Fruit fly (Drosophila melanogaster) whole organism, embryonic: ENCODE measurements around the gene firl.

Experiments used
- Adf1 ChIP-seq: fragments of 200-800 bp; sonication (Bioruptor generic); IDR thresholded peaks from 2 replicates; pipeline ENCODE4 v1.3.6; 2022; ENCODE audit warnings: missing biosample characterization, missing genetic modification characterization
- Asciz ChIP-seq: fragments of 200-800 bp; sonication (Bioruptor generic); optimal IDR thresholded peaks from 2 replicates; lab custom pipeline; 2017; ENCODE audit warnings: missing biosample characterization, mild to moderate bottlenecking, missing genetic modification characterization, missing genetic modification reagents
- Atf6 ChIP-seq: fragments of 200-800 bp; sonication (Bioruptor generic); IDR thresholded peaks from 2 replicates; pipeline ENCODE4 v1.3.6; 2022; ENCODE audit warnings: missing biosample characterization, missing genetic modification characterization
- CG1024 ChIP-seq: fragments of 200-800 bp; sonication (Bioruptor generic); IDR thresholded peaks from 2 replicates; pipeline ENCODE4 v1.3.6; 2022; ENCODE audit warnings: missing biosample characterization, missing genetic modification characterization
- CG10274 ChIP-seq: fragments of 200-800 bp; sonication (Bioruptor generic); optimal IDR thresholded peaks from 3 replicates; lab custom pipeline; 2017; ENCODE audit warnings: missing biosample characterization, mild to moderate bottlenecking, missing genetic modification characterization
- CG10321 ChIP-seq: fragments of 200-800 bp; sonication (Bioruptor generic); IDR thresholded peaks from 2 replicates; pipeline ENCODE4 v1.3.6; 2022; ENCODE audit warnings: missing biosample characterization, missing genetic modification characterization
- CG11456 ChIP-seq: fragments of 200-800 bp; sonication (Bioruptor generic); IDR thresholded peaks from 3 replicates; pipeline ENCODE4 v1.3.6; 2022; ENCODE audit warnings: missing biosample characterization, missing genetic modification characterization
- CG11504 ChIP-seq: fragments of 200-800 bp; sonication (Bioruptor generic); optimal IDR thresholded peaks from 3 replicates; lab custom pipeline; 2019; ENCODE audit warnings: missing biosample characterization, mild to moderate bottlenecking, missing genetic modification characterization, moderate library complexity
- CG13123 ChIP-seq: fragments of 200-800 bp; sonication (Bioruptor generic); optimal IDR thresholded peaks from 2 replicates; lab custom pipeline; 2016; ENCODE audit warnings: missing biosample characterization, missing genetic modification characterization
- CG14667 ChIP-seq: fragments of 200-800 bp; sonication (Bioruptor generic); IDR thresholded peaks from 2 replicates; pipeline ENCODE4 v1.3.6; 2022; ENCODE audit warnings: missing biosample characterization, missing genetic modification characterization
- CG16813 ChIP-seq: fragments of 200-800 bp; sonication (Bioruptor generic); IDR thresholded peaks from 3 replicates; pipeline ENCODE4 v1.3.6; 2022; ENCODE audit warnings: missing biosample characterization, missing genetic modification characterization; ENCODE audit not compliant: partially characterized antibody
- CG16815 ChIP-seq: fragments of 200-800 bp; sonication (Bioruptor generic); optimal IDR thresholded peaks from 3 replicates; lab custom pipeline; 2017; ENCODE audit warnings: missing biosample characterization, mild to moderate bottlenecking, missing genetic modification characterization
- CG17361 ChIP-seq: fragments of 200-800 bp; sonication (Bioruptor generic); IDR thresholded peaks from 3 replicates; pipeline ENCODE4 v1.3.6; 2022; ENCODE audit warnings: missing biosample characterization, missing genetic modification characterization
- CG30431 ChIP-seq: fragments of 200-800 bp; sonication (Bioruptor generic); optimal IDR thresholded peaks from 2 replicates; lab custom pipeline; 2017; ENCODE audit warnings: missing biosample characterization, missing genetic modification characterization
- CG34376 ChIP-seq: fragments of 200-800 bp; sonication (Bioruptor generic); optimal IDR thresholded peaks from 2 replicates; lab custom pipeline; 2018; ENCODE audit warnings: missing biosample characterization, mild to moderate bottlenecking, missing genetic modification characterization
- CG3726 ChIP-seq: fragments of 200-800 bp; sonication (Bioruptor generic); IDR thresholded peaks from 3 replicates; pipeline ENCODE4, ENCODE4 v1.3.6; 2022; ENCODE audit warnings: missing biosample characterization, missing genetic modification characterization
- CG4404 ChIP-seq: fragments of 200-800 bp; sonication (Bioruptor generic); IDR thresholded peaks from 2 replicates; pipeline ENCODE4 v1.3.6; 2022; ENCODE audit warnings: missing biosample characterization, missing genetic modification characterization
- CG4424 ChIP-seq: fragments of 200-800 bp; sonication (Bioruptor generic); optimal IDR thresholded peaks from 3 replicates; lab custom pipeline; 2016; ENCODE audit warnings: missing biosample characterization, missing genetic modification characterization
- CG4854 ChIP-seq: fragments of 200-800 bp; sonication (Bioruptor generic); optimal IDR thresholded peaks from 2 replicates; lab custom pipeline; 2016; ENCODE audit warnings: missing biosample characterization, missing genetic modification characterization, inconsistent platforms
- CG6765 ChIP-seq: fragments of 200-800 bp; sonication (Bioruptor generic); optimal IDR thresholded peaks from 3 replicates; lab custom pipeline; 2017; ENCODE audit warnings: missing biosample characterization, mild to moderate bottlenecking, missing genetic modification characterization
- CG7271 ChIP-seq: fragments of 200-800 bp; sonication (Bioruptor generic); optimal IDR thresholded peaks from 2 replicates; lab custom pipeline; 2018; ENCODE audit warnings: missing biosample characterization, mild to moderate bottlenecking, missing genetic modification characterization, moderate library complexity
- CG9215 ChIP-seq: fragments of 200-800 bp; sonication (Bioruptor generic); IDR thresholded peaks from 2 replicates; pipeline ENCODE4 v1.3.6; 2022; ENCODE audit warnings: missing biosample characterization, missing genetic modification characterization
- CG9437 ChIP-seq: fragments of 200-800 bp; sonication (Bioruptor generic); optimal IDR thresholded peaks from 2 replicates; lab custom pipeline; 2018; ENCODE audit warnings: missing biosample characterization, mild to moderate bottlenecking, missing genetic modification characterization
- D19A ChIP-seq: fragments of 200-800 bp; optimal IDR thresholded peaks from 3 replicates; lab custom pipeline; 2019; ENCODE audit warnings: missing biosample characterization, mild to moderate bottlenecking, missing genetic modification characterization, moderate library complexity
- H15 ChIP-seq: fragments of 200-800 bp; sonication (Bioruptor generic); IDR thresholded peaks from 3 replicates; pipeline ENCODE4 v1.3.6; 2022; ENCODE audit warnings: missing biosample characterization, missing genetic modification characterization
- HLHmδ ChIP-seq: fragments of 200-800 bp; sonication (Bioruptor generic); optimal IDR thresholded peaks from 2 replicates; lab custom pipeline; 2018; ENCODE audit warnings: missing biosample characterization, mild to moderate bottlenecking, missing genetic modification characterization, moderate library complexity
- Hmx ChIP-seq: fragments of 200-800 bp; sonication (Bioruptor generic); optimal IDR thresholded peaks from 2 replicates; lab custom pipeline; 2016; ENCODE audit warnings: missing biosample characterization, missing genetic modification characterization
- MESR4 ChIP-seq: fragments of 200-800 bp; sonication (Bioruptor generic); optimal IDR thresholded peaks from 2 replicates; lab custom pipeline; 2018; ENCODE audit warnings: missing biosample characterization, mild to moderate bottlenecking, missing genetic modification characterization, moderate library complexity
- Med ChIP-seq: fragments of 200-800 bp; sonication (Bioruptor generic); peaks from one replicate; lab custom pipeline; 2016; ENCODE audit warnings: missing biosample characterization, missing genetic modification characterization, mild to moderate bottlenecking, inconsistent platforms, moderate library complexity
- Nf-YB ChIP-seq: fragments of 200-800 bp; sonication (Bioruptor generic); optimal IDR thresholded peaks from 3 replicates; lab custom pipeline; 2019; ENCODE audit warnings: missing biosample characterization, mild to moderate bottlenecking, missing genetic modification characterization, moderate library complexity
- Sin3A ChIP-seq: fragments of >200 bp; optimal IDR thresholded peaks from 2 replicates; lab custom pipeline; 2018
- abd-A ChIP-seq: fragments of 200-800 bp; sonication (Bioruptor generic); optimal IDR thresholded peaks from 3 replicates; lab custom pipeline; 2019; ENCODE audit warnings: missing biosample characterization, mild to moderate bottlenecking, missing genetic modification characterization, moderate library complexity
- aop ChIP-seq: fragments of 200-800 bp; sonication (Bioruptor generic); IDR thresholded peaks from 2 replicates; pipeline ENCODE4 v1.3.6; 2022; ENCODE audit warnings: missing biosample characterization, missing genetic modification characterization
- crp ChIP-seq, 2 experiments: fragments of 200-800 bp; sonication (Bioruptor generic); optimal IDR thresholded peaks; 2 replicates in 1 of 2; 3 replicates in 1 of 2; lab custom pipeline; 2017; ENCODE audit warnings: missing biosample characterization in 2 of 2, missing genetic modification characterization in 2 of 2, mild to moderate bottlenecking in 1 of 2, moderate library complexity in 1 of 2
- da ChIP-seq: fragments of 200-800 bp; sonication (Bioruptor generic); optimal IDR thresholded peaks from 2 replicates; lab custom pipeline; 2016; ENCODE audit warnings: missing biosample characterization, missing genetic modification characterization
- hkb ChIP-seq, 2 experiments: fragments of 200-800 bp in 1 of 2; fragments of >200 bp in 1 of 2; sonication (Bioruptor generic) in 1 of 2; IDR thresholded peaks in 1 of 2; optimal IDR thresholded peaks in 1 of 2; 2 replicates each; pipeline versions ENCODE4 v1.3.6 to Lab custom; 2017 to 2022; ENCODE audit warnings: missing biosample characterization in 1 of 2, missing genetic modification characterization in 1 of 2
- insv ChIP-seq, 2 experiments: fragments of 200-800 bp; sonication (Bioruptor generic); optimal IDR thresholded peaks; 3 replicates each; lab custom pipeline; 2016 to 2018; ENCODE audit warnings: missing biosample characterization in 2 of 2, missing genetic modification characterization in 2 of 2
- inv ChIP-seq: fragments of 200-800 bp; sonication (Bioruptor generic); IDR thresholded peaks from 2 replicates; pipeline ENCODE4 v1.3.6; 2022; ENCODE audit warnings: missing biosample characterization, missing genetic modification characterization; ENCODE audit not compliant: partially characterized antibody
- ken ChIP-seq: fragments of 200-800 bp; sonication (Bioruptor generic); IDR thresholded peaks from 3 replicates; pipeline ENCODE4 v1.3.6; 2022; ENCODE audit warnings: missing biosample characterization, missing genetic modification characterization
- lab ChIP-seq: fragments of 200-800 bp; sonication (Bioruptor generic); optimal IDR thresholded peaks from 3 replicates; lab custom pipeline; 2017; ENCODE audit warnings: missing biosample characterization, missing genetic modification characterization, mild to moderate bottlenecking, moderate library complexity, missing genetic modification reagents
- nerfin-2 ChIP-seq: fragments of 200-800 bp; sonication (Bioruptor generic); IDR thresholded peaks from 2 replicates; pipeline ENCODE4 v1.3.6; 2022; ENCODE audit warnings: missing biosample characterization, missing genetic modification characterization; ENCODE audit not compliant: partially characterized antibody
- odd ChIP-seq: fragments of 200-800 bp; sonication (Bioruptor generic); optimal IDR thresholded peaks from 2 replicates; lab custom pipeline; 2017; ENCODE audit warnings: missing biosample characterization, mild to moderate bottlenecking, missing genetic modification characterization
- pb ChIP-seq: fragments of 200-800 bp; sonication (Bioruptor generic); optimal IDR thresholded peaks from 3 replicates; lab custom pipeline; 2016; ENCODE audit warnings: missing biosample characterization, missing genetic modification characterization
- pros ChIP-seq: fragments of 200-800 bp; sonication (Bioruptor generic); optimal IDR thresholded peaks from 3 replicates; lab custom pipeline; 2019; ENCODE audit warnings: missing biosample characterization, mild to moderate bottlenecking, missing genetic modification characterization, moderate library complexity
- rib ChIP-seq: fragments of 200-800 bp; sonication (Bioruptor generic); IDR thresholded peaks from 2 replicates; pipeline ENCODE4 v1.3.6; 2022; ENCODE audit warnings: missing biosample characterization, missing genetic modification characterization
- vfl ChIP-seq: fragments of 200-800 bp; sonication (Bioruptor generic); optimal IDR thresholded peaks from 2 replicates; lab custom pipeline; 2016; ENCODE audit warnings: missing biosample characterization, missing genetic modification characterization
- zen2 ChIP-seq: fragments of 200-800 bp; sonication (Bioruptor generic); IDR thresholded peaks from 3 replicates; pipeline ENCODE4 v1.3.6; 2022; ENCODE audit warnings: missing biosample characterization, missing genetic modification characterization; ENCODE audit not compliant: partially characterized antibody

The firl gene

DNA sequence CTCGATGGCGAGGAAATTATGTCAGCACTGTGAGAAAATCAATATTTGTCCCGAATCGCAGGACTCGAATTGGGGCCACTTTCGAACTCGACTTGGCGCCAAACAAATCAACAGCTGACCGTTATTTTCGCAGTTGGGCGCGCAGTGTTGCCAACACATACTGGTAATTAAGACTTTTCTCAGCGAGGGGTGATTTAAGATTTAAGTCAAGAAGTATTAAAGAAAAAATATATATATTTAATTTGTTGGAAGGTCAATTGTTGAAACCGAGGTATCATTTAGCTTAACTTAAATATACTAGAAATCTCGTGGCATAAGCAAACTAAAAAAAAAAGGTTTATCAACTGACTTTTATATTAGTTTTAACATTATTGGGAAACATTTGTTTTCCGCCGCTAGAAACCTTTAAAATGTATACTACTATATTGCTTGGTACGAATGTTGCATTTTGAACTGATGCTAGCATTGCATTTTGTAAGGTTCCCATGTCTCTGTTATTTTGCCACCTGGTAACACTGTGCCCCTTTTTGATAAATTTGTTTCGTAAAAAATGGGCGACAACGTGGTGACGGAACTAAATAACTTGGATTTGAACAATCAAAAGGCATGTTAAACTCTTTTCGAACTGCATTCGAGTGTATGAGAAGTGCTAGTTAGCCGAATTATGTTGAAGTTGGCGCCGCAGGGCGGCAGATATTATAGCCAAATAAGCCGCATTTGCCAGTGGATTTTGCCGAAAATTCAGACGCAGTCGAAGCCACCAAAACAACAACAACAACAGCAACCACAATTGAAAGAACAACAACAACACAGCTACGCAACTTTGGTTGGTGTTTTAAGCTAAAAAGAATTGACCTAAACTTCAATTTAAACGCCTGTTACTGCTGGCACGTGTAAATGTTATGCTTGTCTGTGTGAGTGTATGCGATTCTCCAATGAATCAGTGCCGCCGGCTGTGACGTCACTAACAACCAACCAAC, 36.9 kb upstream of the firl start, which contains the start of the genes Patsas and ThrRS (continued):
- TF ChIP-seq Atf6 (GFP tag; lab: Robert Waterston, UW) (peak; percentile 68; the same call in 1 of the 2 replicates), nerfin-2 (GFP tag; lab: Robert Waterston, UW) (no peak), hkb (optimal IDR thresholded peaks at IDR 0.05; lab: Kevin White, UChicago) (peak; percentile 97), hkb (GFP tag; IDR thresholded peaks at IDR 0.05; lab: Robert Waterston, UW) (peak; percentile 81), H15 (GFP tag; lab: Robert Waterston, UW) (peak; percentile 76; the same call in 2 of the 3 replicates), insv (GFP tag; optimal IDR thresholded peaks at IDR 0.05; lab: Kevin White, UChicago) (peak in 1 of 2 experiments; percentile 30), ken (peak; percentile 80; the same call in 2 of the 3 replicates), zen2 (GFP tag; lab: Robert Waterston, UW) (no peak), aop (GFP tag; lab: Robert Waterston, UW) (peak; percentile 53; the same call in 1 of the 2 replicates), CG16813 (no peak), lab (peak; percentile 90), CG4424 (GFP tag; lab: Kevin White, UChicago) (peak; percentile 87), Adf1 (GFP tag; lab: Robert Waterston, UW) (peak; percentile 52), Hmx (GFP tag; lab: Kevin White, UChicago) (peak; percentile 41), crp (GFP tag; optimal IDR thresholded peaks at IDR 0.05; lab: Kevin White, UChicago) (peak; percentile 29 to 83), CG9437 (peak; percentile 72), CG11504 (peak; percentile 89), CG10274 (GFP tag; lab: Kevin White, UChicago) (peak; percentile 49), CG4854 (peak; percentile 73), CG17361 (GFP tag; lab: Robert Waterston, UW) (peak; percentile 95), odd (GFP tag; lab: Kevin White, UChicago) (no peak), CG11456 (GFP tag; lab: Robert Waterston, UW) (peak; percentile 76), CG9215 (GFP tag; lab: Robert Waterston, UW) (peak; percentile 95), CG30431 (GFP tag; lab: Kevin White, UChicago) (peak; percentile 82), Asciz (GFP tag; lab: Kevin White, UChicago) (peak; percentile 72), CG6765 (GFP tag; lab: Kevin White, UChicago) (peak; percentile 43), CG16815 (peak; percentile 87), Nf-YB (peak; percentile 70), inv (GFP tag; lab: Robert Waterston, UW) (no peak), rib (GFP tag; lab: Robert Waterston, UW) (peak; percentile 55; the same call in 1 of the 2 replicates), HLHmδ (GFP tag; lab: Kevin White, UChicago) (no peak), CG14667 (GFP tag; lab: Robert Waterston, UW) (peak; percentile 81), CG34376 (GFP tag; lab: Kevin White, UChicago) (peak; percentile 31), pros (GFP tag; lab: Kevin White, UChicago) (no peak), vfl (peak; percentile 76), CG13123 (GFP tag; lab: Kevin White, UChicago) (peak; percentile 63), CG4404 (GFP tag; lab: Robert Waterston, UW) (peak; percentile 86), pb (GFP tag; lab: Kevin White, UChicago) (peak; percentile 47), da (GFP tag; lab: Kevin White, UChicago) (no peak), CG3726 (GFP tag; lab: Robert Waterston, UW) (peak; percentile 72; the same call in 2 of the 3 replicates), Sin3A (lab: Kevin White, UChicago) (peak; percentile 68), D19A (tag; lab: Kevin White, UChicago) (peak; percentile 70), Med (GFP tag; lab: Kevin White, UChicago) (peak; percentile 94), MESR4 (GFP tag; lab: Kevin White, UChicago) (peak; percentile 87), CG1024 (GFP tag; lab: Robert Waterston, UW) (0 out of 2 replicates have a peak, but pooled peaks have one; percentile 38), CG7271 (peak; percentile 47), abd-A (tag; lab: Kevin White, UChicago) (no peak), CG10321 (no peak)
